In genomic region chrX:16991437-16991836, ce11 we compare ENCODE assay signal across 2 worm cellular contexts.
TF ChIP-seq lines count a peak whose summit lies in the region.

No protein-coding gene starts in this region.

TF ChIP-seq in whole organism, L1 larva, 84 proteins besides CTCF, POLR2A, EP300 and RAD21 (continued from another document):
- TF ChIP-seq lin-14 (GFP tag; optimal IDR thresholded peaks at IDR 0.05; lab: Kevin White, UChicago) (peak; percentile 89), aha-1 (tag; optimal IDR thresholded peaks at IDR 0.05; lab: Kevin White, UChicago) (no peak), blmp-1 (tag; optimal IDR thresholded peaks at IDR 0.05; lab: Kevin White, UChicago) (peak; percentile 9), lsy-2 (tag; optimal IDR thresholded peaks at IDR 0.05; lab: Kevin White, UChicago) (peak in 1 of 2 experiments; percentile 11), pag-3 (tag; optimal IDR thresholded peaks at IDR 0.05; lab: Kevin White, UChicago; ENCODE audit: borderline replicate concordance, insufficient read depth) (no peak)
TF ChIP-seq in whole organism, L1 larva: peak in this region for 10.

TF ChIP-seq in whole organism, L2 larva, 48 proteins besides CTCF, POLR2A, EP300 and RAD21 (continued from another document):
- TF ChIP-seq nhr-25 (tag; optimal IDR thresholded peaks at IDR 0.05; lab: Kevin White, UChicago) (no peak), nhr-129 (tag; optimal IDR thresholded peaks at IDR 0.05; lab: Kevin White, UChicago) (peak; percentile 0), nhr-237 (tag; optimal IDR thresholded peaks at IDR 0.05; lab: Kevin White, UChicago) (no peak), C34F6.9 (tag; optimal IDR thresholded peaks at IDR 0.05; lab: Kevin White, UChicago) (peak; percentile 8), zag-1 (tag; optimal IDR thresholded peaks at IDR 0.05; lab: Kevin White, UChicago) (peak; percentile 49), F13H6.1 (tag; optimal IDR thresholded peaks at IDR 0.05; lab: Kevin White, UChicago) (no peak), mdl-1 (tag; optimal IDR thresholded peaks at IDR 0.05; lab: Kevin White, UChicago) (no peak), skn-1 (tag; optimal IDR thresholded peaks at IDR 0.05; lab: Kevin White, UChicago) (no peak), Y55F3AM.14 (GFP tag; optimal IDR thresholded peaks at IDR 0.05; lab: Kevin White, UChicago) (no peak), ZK546.5 (tag; optimal IDR thresholded peaks at IDR 0.05; lab: Kevin White, UChicago) (no peak), nhr-10 (tag; optimal IDR thresholded peaks at IDR 0.05; lab: Kevin White, UChicago) (no peak), nhr-11 (tag; optimal IDR thresholded peaks at IDR 0.05; lab: Kevin White, UChicago) (no peak), ceh-16 (tag; optimal IDR thresholded peaks at IDR 0.05; lab: Kevin White, UChicago) (no peak), lsy-2 (tag; optimal IDR thresholded peaks at IDR 0.05; lab: Kevin White, UChicago) (peak in 1 of 2 experiments; percentile 5), ceh-82 (tag; optimal IDR thresholded peaks at IDR 0.05; lab: Kevin White, UChicago) (no peak)
